Fruit fly (Drosophila melanogaster) whole organism, adult: ENCODE results near the gene Ucp4B.

Experiments
- CG11617 ChIP-seq: fragments of 200-800 bp; sonication (Bioruptor generic); optimal IDR thresholded peaks from 2 replicates; lab custom pipeline; 2017; ENCODE audit warnings: mild to moderate bottlenecking, missing biosample characterization, missing genetic modification reagents, missing genetic modification characterization
- CG12768 ChIP-seq: fragments of 200-800 bp; sonication (Bioruptor generic); optimal IDR thresholded peaks from 2 replicates; lab custom pipeline; 2017; ENCODE audit warnings: missing biosample characterization, missing genetic modification characterization, mild to moderate bottlenecking, moderate library complexity, missing genetic modification reagents
- CG5204 ChIP-seq: fragments of 200-800 bp; sonication (Bioruptor generic); optimal IDR thresholded peaks from 2 replicates; lab custom pipeline; 2016; ENCODE audit warnings: missing biosample characterization, missing genetic modification characterization
- Clk ChIP-seq: fragments of 200-800 bp; sonication (Bioruptor generic); optimal IDR thresholded peaks from 2 replicates; lab custom pipeline; 2017; ENCODE audit warnings: missing biosample characterization, missing genetic modification characterization
- Crg-1 ChIP-seq: fragments of 200-800 bp; sonication (Bioruptor generic); optimal IDR thresholded peaks from 2 replicates; lab custom pipeline; 2016; ENCODE audit warnings: missing biosample characterization, missing genetic modification characterization
- Mnt ChIP-seq: fragments of 200-800 bp; sonication (Bioruptor generic); optimal IDR thresholded peaks from 2 replicates; lab custom pipeline; 2016; ENCODE audit warnings: missing biosample characterization, mild to moderate bottlenecking, missing genetic modification characterization
- cnc ChIP-seq, 2 experiments: fragments of >200 bp; optimal IDR thresholded peaks; 2 replicates each; lab custom pipeline; 2017
- kay ChIP-seq: fragments of 200-800 bp; sonication (Bioruptor generic); peaks from one replicate; lab custom pipeline; 2016; ENCODE audit warnings: missing biosample characterization, missing genetic modification characterization, borderline replicate concordance
- ovo ChIP-seq: fragments of 200-800 bp; sonication (Bioruptor generic); optimal IDR thresholded peaks from 2 replicates; lab custom pipeline; 2016; ENCODE audit warnings: missing biosample characterization, missing genetic modification characterization
- pad ChIP-seq: fragments of 200-800 bp; sonication (Bioruptor generic); optimal IDR thresholded peaks from 3 replicates; lab custom pipeline; 2017; ENCODE audit warnings: missing biosample characterization, missing genetic modification characterization, mild to moderate bottlenecking, moderate library complexity, missing genetic modification reagents
- tj ChIP-seq: fragments of 200-800 bp; sonication (Bioruptor generic); optimal IDR thresholded peaks from 3 replicates; lab custom pipeline; 2017; ENCODE audit warnings: missing biosample characterization, mild to moderate bottlenecking, missing genetic modification characterization, moderate library complexity
- toe ChIP-seq: fragments of 200-800 bp; sonication (Bioruptor generic); optimal IDR thresholded peaks from 2 replicates; lab custom pipeline; 2016; ENCODE audit warnings: missing biosample characterization, missing genetic modification characterization

DNA sequence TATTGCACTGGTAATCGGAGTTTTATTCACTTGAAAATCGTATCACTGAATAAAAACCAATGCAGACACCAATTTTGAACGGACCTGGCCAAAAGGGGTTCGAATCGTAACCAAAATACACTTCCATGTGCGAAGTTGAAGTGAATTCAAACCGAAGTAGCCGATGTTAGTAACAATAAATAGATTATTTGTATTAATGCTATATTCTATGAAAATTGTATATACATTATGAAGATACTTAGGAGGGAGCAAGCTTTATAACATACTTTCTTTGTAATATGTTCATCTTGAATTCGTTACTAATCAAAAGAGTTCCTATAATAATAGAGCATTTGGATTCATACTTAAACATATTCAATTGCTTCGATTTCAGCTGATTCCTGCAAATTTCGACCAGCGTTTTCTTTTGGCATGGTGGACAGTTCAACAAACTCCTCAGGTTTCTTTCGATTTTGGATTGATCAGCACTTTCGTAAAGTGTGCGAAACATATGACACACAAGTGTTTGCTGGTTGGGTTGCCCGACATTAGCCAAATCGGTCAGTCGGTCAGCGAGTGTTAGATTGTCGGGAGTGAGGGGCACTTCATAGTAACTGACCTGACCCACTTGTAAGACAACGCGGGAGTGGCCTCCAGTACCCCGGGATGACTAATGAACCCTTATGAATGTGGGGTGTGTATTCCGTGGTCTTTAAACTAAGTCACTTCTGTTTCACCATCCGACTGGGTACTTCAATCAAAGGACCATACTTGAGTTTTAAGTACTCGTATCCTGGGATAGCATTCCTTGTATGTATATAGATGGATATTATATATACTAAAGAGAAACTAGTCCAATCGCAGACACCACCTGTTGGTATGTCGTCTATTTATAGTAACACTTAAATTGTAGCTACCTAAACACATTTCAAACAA, 1.7 kb upstream of the Ucp4B start, which contains the start of the genes CG13992 and Ucp4C:
- TF ChIP-seq Clk (GFP tag; lab: Kevin White, UChicago) = no peak
- TF ChIP-seq kay (GFP tag; lab: Kevin White, UChicago) = no peak
- no peak for TF ChIP-seq CG5204 (GFP tag; lab: Kevin White, UChicago)
- peak; percentile 99 for TF ChIP-seq tj
- no peak for TF ChIP-seq Mnt (GFP tag; lab: Kevin White, UChicago)
- TF ChIP-seq ovo (GFP tag; lab: Kevin White, UChicago) = no peak
- no peak for TF ChIP-seq toe (GFP tag; lab: Kevin White, UChicago)
- no peak for TF ChIP-seq cnc (optimal IDR thresholded peaks at IDR 0.05; lab: Kevin White, UChicago)
- no peak for TF ChIP-seq CG12768
- TF ChIP-seq CG11617 = no peak
- no peak for TF ChIP-seq pad (GFP tag; lab: Kevin White, UChicago)
- no peak for TF ChIP-seq Crg-1
